Worm (Caenorhabditis elegans): Measurements from ENCODE around the gene F14F8.9.
"Not testable (repeated sequence)": the region's sequence is repeated elsewhere in the genome, so short reads cannot be mapped to it uniquely, and the experiment has no call there.

Gene F14F8.9

DNA sequence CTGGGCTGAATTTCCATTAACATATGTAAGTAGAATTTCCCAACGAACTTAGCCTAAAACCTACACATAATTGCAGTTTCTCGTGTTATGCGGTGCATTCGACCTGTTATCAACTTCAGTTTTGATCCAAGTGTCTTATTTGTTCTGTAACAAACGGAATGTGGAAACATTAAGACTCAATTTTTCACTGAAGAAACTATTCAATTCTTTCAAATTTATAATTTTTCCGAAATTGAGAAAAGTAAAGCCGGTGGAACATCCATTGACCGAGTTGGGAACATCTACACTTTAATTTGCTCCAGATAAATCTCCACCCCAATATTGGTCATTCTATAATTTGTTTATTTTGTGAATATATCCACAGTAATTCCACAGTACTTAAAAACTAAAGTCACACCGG lies 6.0 kb upstream of the F14F8.9 start:
- TF ChIP-seq Y55F3AM.14 (GFP tag; optimal IDR thresholded peaks at IDR 0.05) (no peak), gmeb-1 (tag; optimal IDR thresholded peaks at IDR 0.05) (no peak), alr-1 (tag; optimal IDR thresholded peaks at IDR 0.05) (no peak), ceh-16 (tag; optimal IDR thresholded peaks at IDR 0.05) (no peak), zag-1 (tag; optimal IDR thresholded peaks at IDR 0.05) (no peak), elt-3 (tag; optimal IDR thresholded peaks at IDR 0.05) (no peak), ceh-82 (tag; optimal IDR thresholded peaks at IDR 0.05) (no peak), mbf-1 (tag; optimal IDR thresholded peaks at IDR 0.05) (no peak), lin-39 (tag; optimal IDR thresholded peaks at IDR 0.05) (no peak), nhr-77 (tag; optimal IDR thresholded peaks at IDR 0.05) (no peak), lsy-2 (tag; optimal IDR thresholded peaks at IDR 0.05) (no peak), fos-1 (tag; optimal IDR thresholded peaks at IDR 0.05) (no peak), elt-1 (tag; optimal IDR thresholded peaks at IDR 0.05) (no peak), egl-27 (tag; optimal IDR thresholded peaks at IDR 0.05) (no peak)

DNA sequence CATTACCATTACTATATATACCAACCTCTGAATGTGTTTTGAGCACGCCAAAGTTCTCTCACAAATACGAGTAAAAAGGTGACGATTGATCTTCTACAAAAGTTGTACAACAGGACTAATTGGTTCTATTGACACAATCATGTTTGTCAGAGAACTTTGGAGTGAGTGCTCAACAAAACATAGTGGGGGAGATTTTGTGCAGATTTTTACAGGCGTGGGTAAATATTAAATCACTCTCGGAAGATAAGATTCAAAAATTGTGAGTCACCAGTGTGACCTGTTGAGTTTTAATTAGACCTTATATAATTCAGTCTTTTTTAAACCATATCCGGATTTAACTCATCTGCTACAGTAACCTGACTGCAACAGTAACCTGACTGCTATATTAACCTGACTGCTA lies 3.8 kb upstream of the F14F8.9 start, which contains the start of gene F14F8.8:
Gene F14F8.8 (minus strand): TSS at position 101 of the 400 bp plus-strand sequence.
- TF ChIP-seq lsy-2 (tag; optimal IDR thresholded peaks at IDR 0.05): no peak
- no peak for TF ChIP-seq unc-39 (tag; optimal IDR thresholded peaks at IDR 0.05)
- TF ChIP-seq nhr-77 (tag; optimal IDR thresholded peaks at IDR 0.05): no peak
- no peak for TF ChIP-seq nhr-129 (tag; optimal IDR thresholded peaks at IDR 0.05)
- TF ChIP-seq lin-13 (GFP tag; optimal IDR thresholded peaks at IDR 0.05): no peak
- no peak for TF ChIP-seq unc-62 (GFP tag; optimal IDR thresholded peaks at IDR 0.05)

DNA sequence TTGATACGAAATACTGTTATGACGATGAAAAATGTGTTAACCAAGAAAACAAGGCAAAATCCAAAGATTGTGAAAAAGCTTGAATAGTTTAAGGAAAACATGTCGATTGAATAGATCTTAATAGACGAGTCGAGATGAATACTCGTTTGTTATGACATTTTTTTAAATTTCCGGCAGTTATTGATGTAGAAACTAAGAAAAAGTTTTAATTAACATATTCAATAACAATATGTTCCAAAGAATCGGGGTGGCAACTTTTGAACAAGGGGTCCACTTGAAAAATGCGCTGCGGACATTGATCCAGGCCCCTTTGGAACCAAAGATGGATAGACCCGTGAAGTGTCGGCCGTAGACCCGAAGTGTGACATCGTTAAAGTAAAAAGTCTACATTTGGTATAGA lies 2.8 kb upstream of the F14F8.9 start, which contains the start of gene str-61:
Gene str-61 (minus strand): TSS at position 101 of the 400 bp plus-strand sequence.
- TF ChIP-seq mdl-1 (tag; optimal IDR thresholded peaks at IDR 0.05): no peak
- TF ChIP-seq nhr-10 (tag; optimal IDR thresholded peaks at IDR 0.05): no peak
- TF ChIP-seq ztf-1 (GFP tag; conservative IDR thresholded peaks at IDR 0.05): no peak
- TF ChIP-seq elt-3 (tag; optimal IDR thresholded peaks at IDR 0.05): no peak
- TF ChIP-seq nhr-77 (tag; optimal IDR thresholded peaks at IDR 0.05): no peak
- TF ChIP-seq Y55F3AM.14 (GFP tag; optimal IDR thresholded peaks at IDR 0.05): no peak
- TF ChIP-seq mab-5 (tag; optimal IDR thresholded peaks at IDR 0.05): no peak
- no peak for TF ChIP-seq crh-2 (tag; optimal IDR thresholded peaks at IDR 0.05)
- TF ChIP-seq gmeb-1 (tag; optimal IDR thresholded peaks at IDR 0.05): no peak

DNA sequence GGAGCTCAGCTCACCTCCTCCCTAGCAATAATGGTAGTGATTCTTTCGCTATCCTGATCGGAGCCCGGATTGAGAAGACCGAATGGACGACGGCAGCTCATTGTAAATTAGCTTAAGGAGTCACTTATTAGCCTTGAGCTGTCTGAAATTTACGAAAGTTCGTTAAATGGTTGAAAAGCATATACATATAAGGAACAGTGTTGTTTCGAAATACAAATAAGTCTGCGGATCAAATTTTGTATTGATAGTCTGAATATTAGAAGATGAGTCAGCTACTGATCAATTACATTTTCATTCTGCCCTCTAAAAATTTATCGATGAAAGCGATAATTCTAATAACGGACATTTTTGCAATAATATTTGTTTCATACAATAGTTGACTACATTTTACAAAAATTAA lies 1.7 kb downstream of the F14F8.9 start, which contains the start of gene F14F8.14:
Gene F14F8.14 (minus strand): TSS at position 101 of the 400 bp plus-strand sequence.
- no peak for TF ChIP-seq gmeb-1 (tag; optimal IDR thresholded peaks at IDR 0.05)
- TF ChIP-seq sma-3 (GFP tag; optimal IDR thresholded peaks at IDR 0.05): no peak
- TF ChIP-seq zag-1 (tag; optimal IDR thresholded peaks at IDR 0.05): no peak
- no peak for TF ChIP-seq unc-62 (GFP tag; optimal IDR thresholded peaks at IDR 0.05)
- TF ChIP-seq unc-55 (GFP tag; optimal IDR thresholded peaks at IDR 0.05): no peak
- no peak for TF ChIP-seq ama-1 (optimal IDR thresholded peaks at IDR 0.05)
- no peak for TF ChIP-seq elt-1 (tag; optimal IDR thresholded peaks at IDR 0.05)
- no peak for TF ChIP-seq nhr-77 (tag; optimal IDR thresholded peaks at IDR 0.05)
- TF ChIP-seq lsy-2 (tag; optimal IDR thresholded peaks at IDR 0.05): no peak
- no peak for TF ChIP-seq crh-2 (tag; optimal IDR thresholded peaks at IDR 0.05)

DNA sequence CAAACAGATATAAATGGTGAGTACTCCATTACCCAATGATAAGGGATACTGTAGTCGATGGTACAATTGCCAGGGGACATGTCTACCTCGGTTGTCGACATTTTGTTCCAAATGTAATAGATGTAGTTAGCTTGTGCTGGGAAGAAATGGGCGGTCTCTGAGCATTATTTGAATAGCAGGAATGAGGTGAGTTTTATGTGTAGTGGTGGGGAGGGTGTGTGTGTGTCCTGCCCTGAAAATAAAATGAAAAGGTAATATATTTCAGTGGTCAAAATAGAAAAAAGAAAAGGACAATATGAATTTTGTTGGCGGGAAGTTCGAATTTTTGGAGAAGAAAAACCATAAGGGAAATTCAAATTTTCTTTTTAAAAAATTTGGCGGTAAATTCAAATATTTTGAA lies 7.6 kb downstream of the F14F8.9 start, which contains the start of gene Y70C5B.2:
Gene Y70C5B.2 (minus strand): TSS at position 101 of the 400 bp plus-strand sequence.
- TF ChIP-seq fos-1 (tag; optimal IDR thresholded peaks at IDR 0.05); Y55F3AM.14 (GFP tag; optimal IDR thresholded peaks at IDR 0.05); sma-9 (GFP tag; optimal IDR thresholded peaks at IDR 0.05); sma-9 (tag; optimal IDR thresholded peaks at IDR 0.05): not testable (repeated sequence)

DNA sequence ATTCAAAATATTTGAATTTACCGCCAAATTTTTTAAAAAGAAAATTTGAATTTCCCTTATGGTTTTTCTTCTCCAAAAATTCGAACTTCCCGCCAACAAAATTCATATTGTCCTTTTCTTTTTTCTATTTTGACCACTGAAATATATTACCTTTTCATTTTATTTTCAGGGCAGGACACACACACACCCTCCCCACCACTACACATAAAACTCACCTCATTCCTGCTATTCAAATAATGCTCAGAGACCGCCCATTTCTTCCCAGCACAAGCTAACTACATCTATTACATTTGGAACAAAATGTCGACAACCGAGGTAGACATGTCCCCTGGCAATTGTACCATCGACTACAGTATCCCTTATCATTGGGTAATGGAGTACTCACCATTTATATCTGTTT lies 14.1 kb downstream of the F14F8.9 start, which contains the start of gene W06G6.15:
Gene W06G6.15 (plus strand): TSS at position 301 of the 400 bp plus-strand sequence.
- not testable (repeated sequence) for TF ChIP-seq nhr-6 (tag; optimal IDR thresholded peaks at IDR 0.05); blmp-1 (tag; optimal IDR thresholded peaks at IDR 0.05; ENCODE audit: insufficient read depth); nhr-129 (tag; optimal IDR thresholded peaks at IDR 0.05)
